Fruit fly (Drosophila melanogaster): ENCODE measurements around the gene CG7840.
A peak's percentile ranks its signal among the peaks of the same experiment; 100 is the strongest.

The CG7840 gene

DNA sequence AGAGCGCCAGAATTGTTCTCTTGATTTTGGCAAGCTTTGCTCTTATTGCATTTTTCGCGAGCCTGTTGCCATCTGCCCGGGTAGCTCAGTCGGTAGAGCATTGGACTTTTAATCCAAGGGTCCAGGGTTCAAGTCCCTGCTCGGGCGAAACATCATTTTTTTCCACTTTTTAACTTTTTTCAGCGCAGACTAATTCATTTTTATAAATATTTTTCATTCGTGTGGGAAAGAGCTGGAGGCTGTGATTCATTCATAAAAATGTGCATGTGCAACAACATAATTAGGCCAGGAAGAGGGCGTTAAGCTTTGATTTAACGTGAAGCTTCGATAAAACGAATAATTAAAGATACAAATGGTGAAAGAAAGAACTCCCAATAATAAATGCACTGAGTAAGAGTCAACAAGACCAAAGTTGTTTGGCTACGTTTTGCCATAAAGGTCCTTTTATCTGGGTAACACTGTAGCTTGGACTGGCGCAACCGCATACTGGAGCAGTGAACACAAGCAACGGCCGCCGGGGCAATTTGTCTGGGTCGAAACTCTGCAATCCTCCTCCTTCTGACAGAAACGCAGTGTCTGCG is 14.6 kb upstream of the CG7840 start (continued):
- TF ChIP-seq CG12219 (GFP tag; optimal IDR thresholded peaks at IDR 0.05) (no peak), CG2129 (GFP tag; IDR thresholded peaks at IDR 0.05; ENCODE audit: partially characterized antibody) (no peak), CG3995 (GFP tag; optimal IDR thresholded peaks at IDR 0.05) (no peak), sisA (GFP tag; IDR thresholded peaks at IDR 0.05) (peak; percentile 57; the same call in 1 of the 2 replicates), fru (optimal IDR thresholded peaks at IDR 0.05) (no peak), nmo (GFP tag; optimal IDR thresholded peaks at IDR 0.05) (peak; percentile 15), CG6854 (GFP tag; optimal IDR thresholded peaks at IDR 0.05) (no peak), Dad (GFP tag; optimal IDR thresholded peaks at IDR 0.05) (no peak), btn (GFP tag; optimal IDR thresholded peaks at IDR 0.05) (no peak), D (optimal IDR thresholded peaks at IDR 0.05) (no peak), D (GFP tag; optimal IDR thresholded peaks at IDR 0.05) (peak; percentile 5), CG8290 (GFP tag; optimal IDR thresholded peaks at IDR 0.05) (no peak), CG8290 (tag; optimal IDR thresholded peaks at IDR 0.05) (no peak), sna (GFP tag; IDR thresholded peaks at IDR 0.05; ENCODE audit: partially characterized antibody) (no peak), Drgx (GFP tag; IDR thresholded peaks at IDR 0.05) (peak; percentile 80), ci (GFP tag; IDR thresholded peaks at IDR 0.05) (peak; percentile 69; the same call in 2 of the 3 replicates), CG10431 (GFP tag; optimal IDR thresholded peaks at IDR 0.05) (no peak), abd-A (tag; optimal IDR thresholded peaks at IDR 0.05) (no peak), ftz-f1 (GFP tag; optimal IDR thresholded peaks at IDR 0.05) (no peak), MESR4 (GFP tag; optimal IDR thresholded peaks at IDR 0.05) (no peak), Oaz (GFP tag; IDR thresholded peaks at IDR 0.05) (no peak), hkb (optimal IDR thresholded peaks at IDR 0.05) (no peak), hkb (GFP tag; IDR thresholded peaks at IDR 0.05) (peak; percentile 23; the same call in 1 of the 2 replicates), onecut (GFP tag; IDR thresholded peaks at IDR 0.05) (0 out of 2 replicates have a peak, but pooled peaks have one; percentile 39), Nf-YC (tag; optimal IDR thresholded peaks at IDR 0.05) (no peak), pnt (GFP tag; optimal IDR thresholded peaks at IDR 0.05) (peak; percentile 28), fd96Cb (tag; optimal IDR thresholded peaks at IDR 0.05) (peak; percentile 9), CG9932 (GFP tag; IDR thresholded peaks at IDR 0.05) (no peak), CG11560 (tag; IDR thresholded peaks at IDR 0.05) (no peak), wor (GFP tag; IDR thresholded peaks at IDR 0.05) (no peak), Vsx1 (GFP tag; optimal IDR thresholded peaks at IDR 0.05) (no peak), CG3163 (GFP tag; optimal IDR thresholded peaks at IDR 0.05) (no peak), en (GFP tag; optimal IDR thresholded peaks at IDR 0.05) (no peak), Blimp-1 (GFP tag; optimal IDR thresholded peaks at IDR 0.05) (peak; percentile 15), CG1233 (GFP tag; optimal IDR thresholded peaks at IDR 0.05) (no peak), scrt (GFP tag; optimal IDR thresholded peaks at IDR 0.05) (no peak), dan (GFP tag; IDR thresholded peaks at IDR 0.05) (no peak), CG16813 (GFP tag; IDR thresholded peaks at IDR 0.05; ENCODE audit: partially characterized antibody) (0 out of 3 replicates have a peak, but pooled peaks have one; percentile 12), Dbx (GFP tag; IDR thresholded peaks at IDR 0.05) (no peak), CG18262 (tag; optimal IDR thresholded peaks at IDR 0.05) (peak; percentile 26), CG11456 (GFP tag; IDR thresholded peaks at IDR 0.05) (0 out of 3 replicates have a peak, but pooled peaks have one; percentile 13), slou (GFP tag; optimal IDR thresholded peaks at IDR 0.05) (no peak), ase (GFP tag; IDR thresholded peaks at IDR 0.05) (no peak), Taf1 (GFP tag; IDR thresholded peaks at IDR 0.05) (no peak), hth (optimal IDR thresholded peaks at IDR 0.05) (no peak), CG14050 (GFP tag; IDR thresholded peaks at IDR 0.05) (no peak), repo (GFP tag; optimal IDR thresholded peaks at IDR 0.05) (no peak), NFAT (GFP tag; IDR thresholded peaks at IDR 0.05) (no peak), inv (GFP tag; IDR thresholded peaks at IDR 0.05; ENCODE audit: partially characterized antibody) (no peak), CG15514 (GFP tag; optimal IDR thresholded peaks at IDR 0.05) (no peak), CG31441 (GFP tag; IDR thresholded peaks at IDR 0.05) (0 out of 2 replicates have a peak, but pooled peaks have one; percentile 32), CG30403 (GFP tag; optimal IDR thresholded peaks at IDR 0.05) (no peak)

Data from whole organism, embryonic.